ENCODE assay signal across 5 worm cellular contexts in genomic region chrII:13117135-13117534, ce11.
TF ChIP-seq lines count a peak whose summit lies in the region.

Gene gfm-1 (plus strand): TSS chrII:13117483.

TF ChIP-seq in whole organism, L1 larva, 84 proteins besides CTCF, POLR2A, EP300 and RAD21 (continues in another document):
- TF ChIP-seq ceh-63 (GFP tag; optimal IDR thresholded peaks at IDR 0.05; lab: Kevin White, UChicago): no peak
- TF ChIP-seq lir-3 (tag; optimal IDR thresholded peaks at IDR 0.05; lab: Kevin White, UChicago; ENCODE audit: poor library complexity): peak; percentile 94
- TF ChIP-seq nhr-76 (tag; optimal IDR thresholded peaks at IDR 0.05; lab: Kevin White, UChicago): no peak
- TF ChIP-seq blmp-1 (tag; optimal IDR thresholded peaks at IDR 0.05; lab: Kevin White, UChicago): no peak
- peak; percentile 84 for TF ChIP-seq pax-3 (tag; optimal IDR thresholded peaks at IDR 0.05; lab: Kevin White, UChicago)
- TF ChIP-seq fkh-4 (tag; optimal IDR thresholded peaks at IDR 0.05; lab: Kevin White, UChicago; ENCODE audit: borderline replicate concordance): peak; percentile 94
- TF ChIP-seq grh-1 (GFP tag; IDR thresholded peaks at IDR 0.05; lab: Robert Waterston, UW): peak; percentile 72
- peak; percentile 94 for TF ChIP-seq irx-1 (tag; optimal IDR thresholded peaks at IDR 0.05; lab: Kevin White, UChicago)
- TF ChIP-seq ceh-90 (tag; optimal IDR thresholded peaks at IDR 0.05; lab: Kevin White, UChicago): peak; percentile 94
- TF ChIP-seq mab-9 (GFP tag; IDR thresholded peaks at IDR 0.05; lab: Robert Waterston, UW): peak; percentile 81
- peak; percentile 32 for TF ChIP-seq unc-130 (tag; optimal IDR thresholded peaks at IDR 0.05; lab: Kevin White, UChicago)
- no peak for TF ChIP-seq mef-2 (tag; optimal IDR thresholded peaks at IDR 0.05; lab: Kevin White, UChicago)
- peak; percentile 49 for TF ChIP-seq snpc-4 (tag; optimal IDR thresholded peaks at IDR 0.05; lab: Kevin White, UChicago)
- no peak for TF ChIP-seq nhr-28 (tag; optimal IDR thresholded peaks at IDR 0.05; lab: Kevin White, UChicago)
- TF ChIP-seq sptf-1 (tag; optimal IDR thresholded peaks at IDR 0.05; lab: Kevin White, UChicago): no peak
- TF ChIP-seq tlp-1 (tag; optimal IDR thresholded peaks at IDR 0.05; lab: Kevin White, UChicago): no peak
- peak; percentile 88 for TF ChIP-seq egl-13 (tag; optimal IDR thresholded peaks at IDR 0.05; lab: Kevin White, UChicago)
- TF ChIP-seq snu-23 (GFP tag; optimal IDR thresholded peaks at IDR 0.05; lab: Kevin White, UChicago): peak; percentile 76

TF ChIP-seq in whole organism, L3 larva, 47 proteins besides CTCF, POLR2A, EP300 and RAD21:
- peak; percentile 84 for TF ChIP-seq lin-15B (tag; optimal IDR thresholded peaks at IDR 0.05; lab: Kevin White, UChicago)
- TF ChIP-seq nhr-43 (tag; optimal IDR thresholded peaks at IDR 0.05; lab: Kevin White, UChicago; ENCODE audit: poor library complexity, severe bottlenecking): peak; percentile 89
- peak; percentile 25 for TF ChIP-seq tbx-2 (tag; optimal IDR thresholded peaks at IDR 0.05; lab: Kevin White, UChicago)
- no peak for TF ChIP-seq fkh-2 (tag; optimal IDR thresholded peaks at IDR 0.05; lab: Kevin White, UChicago)
- no peak for TF ChIP-seq nhr-67 (tag; optimal IDR thresholded peaks at IDR 0.05; lab: Kevin White, UChicago)
- TF ChIP-seq hmg-11 (tag; optimal IDR thresholded peaks at IDR 0.05; lab: Kevin White, UChicago): peak; percentile 52
- no peak for TF ChIP-seq daf-12 (tag; optimal IDR thresholded peaks at IDR 0.05; lab: Kevin White, UChicago)
- TF ChIP-seq unc-62 (GFP tag; optimal IDR thresholded peaks at IDR 0.05; lab: Kevin White, UChicago): no peak
- peak; percentile 69 for TF ChIP-seq nhr-23 (tag; optimal IDR thresholded peaks at IDR 0.05; lab: Kevin White, UChicago)
- peak; percentile 55 for TF ChIP-seq nfya-1 (tag; optimal IDR thresholded peaks at IDR 0.05; lab: Kevin White, UChicago; ENCODE audit: insufficient read depth)
- peak; percentile 13 for TF ChIP-seq elt-2 (tag; optimal IDR thresholded peaks at IDR 0.05; lab: Kevin White, UChicago)
- TF ChIP-seq ztf-11 (tag; optimal IDR thresholded peaks at IDR 0.05; lab: Kevin White, UChicago): no peak
- TF ChIP-seq egl-5 (tag; optimal IDR thresholded peaks at IDR 0.05; lab: Kevin White, UChicago): peak; percentile 33
- TF ChIP-seq snpc-4 (tag; optimal IDR thresholded peaks at IDR 0.05; lab: Kevin White, UChicago): peak; percentile 77
- TF ChIP-seq ZK546.5 (tag; optimal IDR thresholded peaks at IDR 0.05; lab: Kevin White, UChicago): no peak

TF ChIP-seq in whole organism, early embryonic, 17 proteins besides CTCF, POLR2A, EP300 and RAD21:
- TF ChIP-seq pes-1 (GFP tag; IDR thresholded peaks at IDR 0.05; lab: Robert Waterston, UW) (peak; percentile 65), sea-1 (GFP tag; conservative IDR thresholded peaks at IDR 0.05; lab: Robert Waterston, UW) (no peak), F13C5.2 (tag; optimal IDR thresholded peaks at IDR 0.05; lab: Kevin White, UChicago) (no peak), ceh-13 (GFP tag; optimal IDR thresholded peaks at IDR 0.05; lab: Kevin White, UChicago) (peak; percentile 12), flt-1 (GFP tag; IDR thresholded peaks at IDR 0.05; lab: Robert Waterston, UW) (0 out of 2 replicates have a peak, but pooled peaks have one; percentile 25), tbx-37 (GFP tag; conservative IDR thresholded peaks at IDR 0.05; lab: Robert Waterston, UW) (peak; percentile 69; the same call in 1 of the 2 replicates)

TF ChIP-seq in whole organism, midembryonic, 9 proteins besides CTCF, POLR2A, EP300 and RAD21:
- no peak for TF ChIP-seq ztf-29 (GFP tag; IDR thresholded peaks at IDR 0.05; lab: Robert Waterston, UW)
- TF ChIP-seq cog-1 (tag; optimal IDR thresholded peaks at IDR 0.05; lab: Kevin White, UChicago): peak; percentile 53
- TF ChIP-seq ztf-23 (GFP tag; IDR thresholded peaks at IDR 0.05; lab: Robert Waterston, UW): peak; percentile 71
- TF ChIP-seq flt-1 (GFP tag; IDR thresholded peaks at IDR 0.05; lab: Robert Waterston, UW): peak; percentile 67
- TF ChIP-seq T22C8.4 (GFP tag; IDR thresholded peaks at IDR 0.05; lab: Robert Waterston, UW): no peak
- no peak for TF ChIP-seq tab-1 (GFP tag; IDR thresholded peaks at IDR 0.05; lab: Robert Waterston, UW)

TF ChIP-seq in whole organism, young adult, 124 proteins besides CTCF, POLR2A, EP300 and RAD21:
- TF ChIP-seq madf-6 (GFP tag; IDR thresholded peaks at IDR 0.05; lab: Robert Waterston, UW): peak; percentile 53
- TF ChIP-seq lsl-1 (GFP tag; optimal IDR thresholded peaks at IDR 0.05; lab: Kevin White, UChicago): peak; percentile 48
- no peak for TF ChIP-seq F55B11.4 (tag; optimal IDR thresholded peaks at IDR 0.05; lab: Kevin White, UChicago; ENCODE audit: borderline replicate concordance, insufficient read depth)
- TF ChIP-seq athp-1 (tag; optimal IDR thresholded peaks at IDR 0.05; lab: Kevin White, UChicago): peak; percentile 52
- TF ChIP-seq lir-1 (GFP tag; conservative IDR thresholded peaks at IDR 0.05; lab: Robert Waterston, UW): 0 out of 2 replicates have a peak, but pooled peaks have one; percentile 6
- TF ChIP-seq cebp-1 (GFP tag; IDR thresholded peaks at IDR 0.05; lab: Robert Waterston, UW): no peak
- TF ChIP-seq cebp-1 (tag; optimal IDR thresholded peaks at IDR 0.05; lab: Kevin White, UChicago): peak; percentile 27
- peak; percentile 51 for TF ChIP-seq snpc-1.1 (tag; optimal IDR thresholded peaks at IDR 0.05; lab: Kevin White, UChicago; ENCODE audit: insufficient read depth)
- peak; percentile 54 for TF ChIP-seq ceh-79 (tag; optimal IDR thresholded peaks at IDR 0.05; lab: Kevin White, UChicago)
- no peak for TF ChIP-seq fkh-3 (tag; optimal IDR thresholded peaks at IDR 0.05; lab: Kevin White, UChicago)
- TF ChIP-seq K12H6.12 (tag; optimal IDR thresholded peaks at IDR 0.05; lab: Kevin White, UChicago): peak; percentile 44
- TF ChIP-seq lin-35 (GFP tag; optimal IDR thresholded peaks at IDR 0.05; lab: Kevin White, UChicago): peak in 1 of 3 experiments; percentile 41
- peak; percentile 43 for TF ChIP-seq snpc-3.4 (tag; optimal IDR thresholded peaks at IDR 0.05; lab: Kevin White, UChicago)
- no peak for TF ChIP-seq Y53G8AR.9 (GFP tag; conservative IDR thresholded peaks at IDR 0.05; lab: Robert Waterston, UW)
- TF ChIP-seq snpc-1.3 (tag; optimal IDR thresholded peaks at IDR 0.05; lab: Kevin White, UChicago; ENCODE audit: insufficient read depth): peak; percentile 30
- peak; percentile 61 for TF ChIP-seq dox-1 (GFP tag; IDR thresholded peaks at IDR 0.05; lab: Robert Waterston, UW)
- TF ChIP-seq akir-1 (GFP tag; optimal IDR thresholded peaks at IDR 0.05; lab: Kevin White, UChicago): no peak
- peak; percentile 2 to 89 for TF ChIP-seq rec-8 (tag; optimal IDR thresholded peaks at IDR 0.05; lab: Kevin White, UChicago)
- TF ChIP-seq dpl-1 (GFP tag; optimal IDR thresholded peaks at IDR 0.05; lab: Kevin White, UChicago): no peak
- TF ChIP-seq madf-8 (GFP tag; conservative IDR thresholded peaks at IDR 0.05; lab: Robert Waterston, UW): 0 out of 2 replicates have a peak, but pooled peaks have one; percentile 30
- peak; percentile 36 for TF ChIP-seq ztf-18 (tag; optimal IDR thresholded peaks at IDR 0.05; lab: Kevin White, UChicago)
- TF ChIP-seq let-607 (tag; optimal IDR thresholded peaks at IDR 0.05; lab: Kevin White, UChicago): peak in 1 of 2 experiments; percentile 61
- peak; percentile 15 for TF ChIP-seq atf-7 (tag; optimal IDR thresholded peaks at IDR 0.05; lab: Kevin White, UChicago)
- no peak for TF ChIP-seq hlh-12 (tag; optimal IDR thresholded peaks at IDR 0.05; lab: Kevin White, UChicago)
- peak; percentile 6 for TF ChIP-seq B0035.1 (tag; optimal IDR thresholded peaks at IDR 0.05; lab: Kevin White, UChicago)
- TF ChIP-seq F22D6.2 (tag; optimal IDR thresholded peaks at IDR 0.05; lab: Kevin White, UChicago): peak; percentile 30
- TF ChIP-seq snpc-4 (GFP tag; optimal IDR thresholded peaks at IDR 0.05; lab: Kevin White, UChicago): no peak
- peak in 2 of 4 experiments; percentile 33 to 56 for TF ChIP-seq snpc-4 (tag; optimal IDR thresholded peaks at IDR 0.05; lab: Kevin White, UChicago)
- peak; percentile 51 for TF ChIP-seq ceh-27 (GFP tag; optimal IDR thresholded peaks at IDR 0.05; lab: Kevin White, UChicago)
- TF ChIP-seq mcd-1 (GFP tag; IDR thresholded peaks at IDR 0.05; lab: Robert Waterston, UW): peak; percentile 68; the same call in 1 of the 2 replicates
- TF ChIP-seq ztf-6 (GFP tag; IDR thresholded peaks at IDR 0.05; lab: Robert Waterston, UW): no peak
- no peak for TF ChIP-seq sptf-2 (GFP tag; optimal IDR thresholded peaks at IDR 0.05; lab: Kevin White, UChicago)
- TF ChIP-seq D2030.7 (GFP tag; IDR thresholded peaks at IDR 0.05; lab: Robert Waterston, UW): peak; percentile 44; the same call in 1 of the 2 replicates
- TF ChIP-seq lin-54 (GFP tag; optimal IDR thresholded peaks at IDR 0.05; lab: Kevin White, UChicago): peak; percentile 60
- no peak for TF ChIP-seq F57C9.4 (tag; optimal IDR thresholded peaks at IDR 0.05; lab: Kevin White, UChicago)
- TF ChIP-seq madf-10 (tag; optimal IDR thresholded peaks at IDR 0.05; lab: Kevin White, UChicago): peak; percentile 6
- TF ChIP-seq F33H1.4 (GFP tag; IDR thresholded peaks at IDR 0.05; lab: Robert Waterston, UW): peak; percentile 33; the same call in 1 of the 2 replicates
- peak; percentile 90 for TF ChIP-seq unc-130 (GFP tag; optimal IDR thresholded peaks at IDR 0.05; lab: Kevin White, UChicago)
- TF ChIP-seq ZK185.1 (tag; optimal IDR thresholded peaks at IDR 0.05; lab: Kevin White, UChicago; ENCODE audit: poor library complexity, severe bottlenecking): peak; percentile 91

Comparison
In these comparisons a context has a peak if more than half of its experiments do, and no peak if none do; other contexts are left out.
1. Of the 8 proteins assayed by ChIP-seq in both whole organism, young adult and whole organism, L1 larva: peak only in whole organism, young adult: none; only in whole organism, L1 larva: dpl-1, efl-1 and nhr-90; in both: unc-130; in neither: 2; mixed calls (peak in some experiments, not most) for 2.